Worm (Caenorhabditis elegans) whole organism, early embryonic: ENCODE measurements around the gene srh-297.

Experiments
- ama-1 ChIP-seq: fragments of 150-350 bp; optimal IDR thresholded peaks from 2 replicates; lab custom pipeline; 2014
- flt-1 ChIP-seq: fragments of 200-800 bp; sonication (Bioruptor generic); IDR thresholded peaks from 2 replicates; pipeline ENCODE4 v1.3.6; 2022; ENCODE audit warnings: missing genetic modification characterization, missing compliant biosample characterization
- hmbx-1 ChIP-seq: sonication (generic microtip); optimal IDR thresholded peaks from 2 replicates; lab custom pipeline; 2016; ENCODE audit warnings: mild to moderate bottlenecking, missing genetic modification characterization, missing compliant biosample characterization
- tbx-37 ChIP-seq: fragments of 200-800 bp; sonication (Bioruptor generic); conservative IDR thresholded peaks from 2 replicates; pipeline ENCODE4 v1.3.6; 2022; ENCODE audit warnings: missing genetic modification reagents, missing genetic modification characterization, missing compliant biosample characterization

- TF ChIP-seq ama-1 (no peak), flt-1 (GFP tag; lab: Robert Waterston, UW) (no peak), tbx-37 (GFP tag; lab: Robert Waterston, UW) (no peak), hmbx-1 (tag; lab: Kevin White, UChicago) (no peak)
Observed at ce11 chrII:3249406-3249805, 19.1 kb upstream of the srh-297 start, which contains the start of gene clec-124.
